Worm (Caenorhabditis elegans) whole organism, L4/young adult: ENCODE results near the gene nhr-161.

ENCODE experiments used
- dao-5 ChIP-seq: sonication (generic microtip); optimal IDR thresholded peaks from 2 replicates; lab custom pipeline; 2016; ENCODE audit warnings: missing genotype, missing genetic modification characterization, moderate library complexity, missing compliant biosample characterization
- him-1 ChIP-seq: sonication (generic microtip); optimal IDR thresholded peaks from 2 replicates; lab custom pipeline; 2016; ENCODE audit warnings: missing genotype, missing genetic modification reagents, missing genetic modification characterization, missing compliant biosample characterization

- TF ChIP-seq him-1 (tag; lab: Kevin White, UChicago): no peak
- no peak for TF ChIP-seq dao-5 (tag; lab: Kevin White, UChicago)
These were observed 26.5 kb downstream of the nhr-161 start, which contains the start of gene mec-1 for ce11 chrV:6956237-6956636.
